Worm (Caenorhabditis elegans) whole organism, midembryonic: ENCODE data around the gene Y69E1A.5.

Experiments
- T22C8.4 ChIP-seq: fragments of 200-800 bp; sonication (Bioruptor generic); IDR thresholded peaks from 2 replicates; pipeline ENCODE4 v1.3.6; 2022; ENCODE audit warnings: missing genetic modification characterization, missing compliant biosample characterization
- cog-1 ChIP-seq: sonication (generic microtip); optimal IDR thresholded peaks from 2 replicates; lab custom pipeline; 2016; ENCODE audit warnings: missing genetic modification characterization, missing compliant biosample characterization
- flt-1 ChIP-seq: fragments of 200-800 bp; sonication (Bioruptor generic); IDR thresholded peaks from 2 replicates; pipeline ENCODE4 v1.3.6; 2022; ENCODE audit warnings: missing genetic modification characterization, missing compliant biosample characterization
- med-1 ChIP-seq: sonication (generic microtip); optimal IDR thresholded peaks from 2 replicates; lab custom pipeline; 2017; ENCODE audit warnings: missing genetic modification characterization, mild to moderate bottlenecking, missing compliant biosample characterization, antibody characterized with exemption, missing genetic modification reagents; ENCODE audit not compliant: insufficient read depth
- ref-1 ChIP-seq: fragments of 200-800 bp; sonication (Bioruptor generic); conservative IDR thresholded peaks from 2 replicates; pipeline ENCODE4 v1.3.6; 2022; ENCODE audit warnings: missing genetic modification reagents, missing genetic modification characterization, missing compliant biosample characterization

DNA sequence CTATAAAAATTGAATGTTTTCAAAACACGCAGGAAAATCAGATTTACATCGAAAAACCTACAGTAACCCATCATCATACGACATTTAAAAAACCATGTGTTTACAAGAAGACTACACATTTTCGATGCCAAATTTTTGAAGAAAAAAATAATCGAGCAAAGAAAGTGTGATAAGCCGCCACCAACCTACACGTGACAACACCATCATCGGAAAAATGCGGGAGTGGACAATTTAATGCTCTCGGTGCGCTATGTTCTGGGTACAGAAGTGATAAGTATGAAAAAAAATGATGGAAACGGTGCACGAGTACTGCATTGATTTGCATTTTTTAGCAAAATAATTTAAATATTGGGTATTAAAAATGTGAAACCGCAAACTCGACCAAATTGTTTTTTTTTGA lies 7.2 kb upstream of the Y69E1A.5 start:
- TF ChIP-seq flt-1 (GFP tag; lab: Robert Waterston, UW) = no peak
- TF ChIP-seq cog-1 (tag; lab: Kevin White, UChicago) = no peak
- TF ChIP-seq ref-1 (GFP tag; lab: Robert Waterston, UW) = no peak
- TF ChIP-seq med-1 (GFP tag; lab: Kevin White, UChicago) = no peak
- no peak for TF ChIP-seq T22C8.4 (GFP tag; lab: Robert Waterston, UW)
